Fruit fly (Drosophila melanogaster): Measurements from ENCODE around the gene Cftr.

DNA sequence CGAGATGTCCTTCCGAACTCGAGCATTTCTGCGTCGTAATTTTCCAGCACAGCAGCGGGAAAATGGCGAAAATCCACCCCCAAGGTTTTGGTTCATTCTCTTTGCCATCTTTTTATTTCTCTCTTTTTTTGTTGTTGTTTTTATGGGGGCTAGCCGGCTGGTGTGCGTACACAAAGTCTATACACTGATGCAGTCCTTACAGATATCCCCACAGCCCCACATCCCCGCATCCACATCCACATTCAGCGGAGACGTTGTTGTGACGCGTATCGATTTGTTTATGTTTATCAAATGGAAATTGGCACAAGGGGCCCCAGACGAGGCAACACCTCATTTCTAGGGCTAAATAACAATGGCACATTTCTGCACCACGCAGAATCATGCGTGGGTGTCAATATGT lies 31.4 kb upstream of the Cftr start:
- TF ChIP-seq CG17806 (tag; optimal IDR thresholded peaks at IDR 0.05) (no peak), Snoo (tag; optimal IDR thresholded peaks at IDR 0.05) (no peak), CG8159 (tag; optimal IDR thresholded peaks at IDR 0.05) (no peak), CG14655 (GFP tag; optimal IDR thresholded peaks at IDR 0.05) (no peak), CG34367 (tag; optimal IDR thresholded peaks at IDR 0.05) (no peak), gl (tag; optimal IDR thresholded peaks at IDR 0.05) (no peak), CG15710 (tag; optimal IDR thresholded peaks at IDR 0.05) (no peak), Pif1B (GFP tag; optimal IDR thresholded peaks at IDR 0.05) (no peak), rn (GFP tag; IDR thresholded peaks at IDR 0.05) (no peak)
